Worm (Caenorhabditis elegans) whole organism, L2 larva: Measurements from ENCODE around the gene F13C5.2.

Source experiments
- blmp-1 ChIP-seq: sonication (generic microtip); optimal IDR thresholded peaks from 2 replicates; lab custom pipeline; 2017; ENCODE audit warnings: missing genetic modification characterization, mild to moderate bottlenecking, missing compliant biosample characterization, antibody characterized with exemption, moderate library complexity; ENCODE audit not compliant: insufficient read depth
- crh-2 ChIP-seq: sonication (generic microtip); optimal IDR thresholded peaks from 2 replicates; lab custom pipeline; 2017; ENCODE audit warnings: missing biosample characterization, missing genetic modification characterization
- elt-1 ChIP-seq: fragments of 150-350 bp; optimal IDR thresholded peaks from 2 replicates; lab custom pipeline; 2014; ENCODE audit warnings: missing biosample characterization, missing genetic modification characterization
- nhr-21 ChIP-seq: fragments of 150-350 bp; optimal IDR thresholded peaks from 2 replicates; lab custom pipeline; 2014; ENCODE audit warnings: missing biosample characterization, missing genetic modification characterization
- nhr-237 ChIP-seq: fragments of 150-350 bp; optimal IDR thresholded peaks from 2 replicates; lab custom pipeline; 2014; ENCODE audit warnings: missing biosample characterization, missing genetic modification characterization
- skn-1 ChIP-seq: sonication (generic microtip); optimal IDR thresholded peaks from 2 replicates; lab custom pipeline; 2017; ENCODE audit warnings: missing biosample characterization, missing genetic modification characterization
- zag-1 ChIP-seq: fragments of 150-350 bp; optimal IDR thresholded peaks from 2 replicates; lab custom pipeline; 2014; ENCODE audit warnings: missing biosample characterization, missing genetic modification characterization
- ztf-11 ChIP-seq: sonication (generic microtip); optimal IDR thresholded peaks from 2 replicates; lab custom pipeline; 2017; ENCODE audit warnings: missing biosample characterization, missing genetic modification characterization

DNA sequence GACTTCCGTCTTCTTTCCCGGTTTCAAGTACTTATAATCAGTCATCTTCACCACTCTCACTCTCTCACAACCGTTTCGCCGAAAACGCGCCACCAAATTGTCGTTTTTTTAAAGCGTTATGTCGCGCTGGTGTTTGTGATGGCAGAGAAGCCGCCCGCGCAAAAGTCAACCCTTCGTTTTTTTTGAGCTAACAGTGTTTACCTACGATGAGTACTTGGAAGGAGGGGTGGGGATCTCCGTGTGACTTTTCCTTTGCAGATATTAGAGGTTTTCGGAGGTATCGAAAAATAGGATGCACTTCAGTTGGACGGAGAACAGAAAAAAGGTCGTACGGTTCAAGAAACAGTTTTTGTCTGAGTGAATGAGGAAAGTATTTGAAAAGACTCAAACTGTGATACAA, 24.0 kb downstream of the F13C5.2 start:
- TF ChIP-seq elt-1 (tag; lab: Kevin White, UChicago): no peak
- no peak for TF ChIP-seq zag-1
- no peak for TF ChIP-seq nhr-237 (tag; lab: Kevin White, UChicago)
- TF ChIP-seq crh-2: no peak
- no peak for TF ChIP-seq nhr-21
- no peak for TF ChIP-seq blmp-1 (tag; lab: Kevin White, UChicago)
- TF ChIP-seq skn-1 (tag; lab: Kevin White, UChicago): no peak
- TF ChIP-seq ztf-11 (tag; lab: Kevin White, UChicago): no peak
